Worm (Caenorhabditis elegans): Measurements from ENCODE around the gene F10E9.7.

Gene F10E9.7

DNA sequence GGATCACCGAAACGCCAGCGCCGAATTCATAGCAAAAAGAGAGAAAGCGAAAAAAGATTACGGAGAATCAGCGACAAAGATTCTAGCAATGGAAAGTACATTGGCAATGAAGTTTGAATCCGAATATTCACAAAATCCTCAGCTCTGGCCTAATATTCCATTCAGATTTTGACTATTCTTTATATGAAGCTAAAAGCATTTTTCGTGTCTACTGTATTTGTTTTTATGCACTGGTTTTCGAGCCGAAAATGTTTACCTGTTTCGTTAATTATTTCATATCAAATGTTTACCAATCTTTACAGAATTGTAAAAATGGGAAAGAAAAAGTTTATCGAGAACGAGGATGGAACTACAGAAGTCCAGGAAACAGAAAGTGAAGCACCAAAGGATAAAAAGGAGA lies 997 bp upstream of the F10E9.7 start, which contains the start of gene F10E9.4:
TSS of gene F10E9.4 (plus strand) at position 301 of the 400 bp plus-strand sequence.
- no peak for TF ChIP-seq zip-5 (tag; optimal IDR thresholded peaks at IDR 0.05)

ce11 chrIII:8305816-8306215 lies 1.4 kb downstream of the F10E9.7 start:
- TF ChIP-seq lim-6 (tag; optimal IDR thresholded peaks at IDR 0.05) (no peak), tbx-2 (tag; optimal IDR thresholded peaks at IDR 0.05) (no peak), pha-2 (tag; optimal IDR thresholded peaks at IDR 0.05) (no peak), odd-2 (tag; optimal IDR thresholded peaks at IDR 0.05) (no peak), pros-1 (tag; optimal IDR thresholded peaks at IDR 0.05) (no peak), pag-3 (tag; optimal IDR thresholded peaks at IDR 0.05; ENCODE audit: borderline replicate concordance) (no peak), hlh-13 (GFP tag; optimal IDR thresholded peaks at IDR 0.05) (no peak), pat-9 (tag; optimal IDR thresholded peaks at IDR 0.05) (no peak), eyg-1 (tag; optimal IDR thresholded peaks at IDR 0.05) (no peak), ceh-6 (GFP tag; optimal IDR thresholded peaks at IDR 0.05) (no peak), fkh-10 (GFP tag; optimal IDR thresholded peaks at IDR 0.05) (no peak)

ce11 chrIII:8305304-8305703 lies 1.9 kb downstream of the F10E9.7 start:
- TF ChIP-seq lim-6 (tag; optimal IDR thresholded peaks at IDR 0.05) (no peak), madf-2 (tag; optimal IDR thresholded peaks at IDR 0.05) (no peak)

DNA sequence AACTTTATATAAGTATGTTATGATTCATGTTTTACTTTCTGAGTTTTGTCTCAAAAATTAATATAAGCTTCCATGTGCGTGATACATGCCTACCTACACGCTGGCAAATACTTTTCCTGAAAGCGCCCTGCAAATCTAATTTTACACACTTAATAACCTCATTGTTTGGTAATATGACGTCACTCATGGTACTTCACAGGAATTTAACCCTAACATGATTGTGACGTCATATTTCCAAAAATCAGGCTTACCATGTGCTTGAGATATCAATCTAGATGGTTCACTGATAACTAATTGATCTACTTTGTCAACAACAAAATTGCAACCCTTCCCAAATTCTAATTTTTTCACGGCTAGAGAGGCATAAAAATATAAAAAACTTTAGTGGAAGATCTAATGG lies 3.8 kb downstream of the F10E9.7 start:
- TF ChIP-seq ceh-14 (tag; optimal IDR thresholded peaks at IDR 0.05) (no peak), K02D7.2 (tag; optimal IDR thresholded peaks at IDR 0.05) (no peak), gmeb-2 (tag; optimal IDR thresholded peaks at IDR 0.05) (no peak), ahr-1 (tag; optimal IDR thresholded peaks at IDR 0.05) (no peak), pqm-1 (tag; optimal IDR thresholded peaks at IDR 0.05) (no peak), hlh-8 (tag; optimal IDR thresholded peaks at IDR 0.05) (no peak), pag-3 (tag; optimal IDR thresholded peaks at IDR 0.05; ENCODE audit: borderline replicate concordance) (no peak), ceh-2 (tag; optimal IDR thresholded peaks at IDR 0.05) (no peak)

DNA sequence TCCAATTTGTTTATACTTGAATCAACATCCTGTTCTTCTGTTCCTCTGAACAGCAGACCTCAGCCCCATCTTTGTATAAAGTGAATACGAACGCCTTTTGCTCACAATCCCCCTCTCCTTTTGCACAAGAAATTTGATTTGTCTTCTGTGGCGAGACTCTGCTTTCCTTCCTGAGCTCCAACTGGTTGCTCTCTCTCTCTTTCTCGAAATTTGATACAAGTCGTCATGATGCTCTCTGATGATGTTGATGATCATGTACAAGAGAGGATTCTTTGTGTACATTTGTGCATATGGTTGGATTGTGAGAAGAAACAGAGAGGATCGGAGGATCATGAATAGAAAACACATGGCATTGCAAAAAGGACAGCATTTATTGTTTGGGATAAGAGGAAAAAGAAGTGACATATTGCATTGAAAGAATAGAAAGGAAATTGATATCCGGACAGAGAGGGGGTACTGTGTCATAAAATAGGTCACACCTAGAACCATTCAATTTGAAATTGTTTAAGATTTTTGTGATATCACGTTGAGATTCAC lies 6.3 kb downstream of the F10E9.7 start:
- TF ChIP-seq syd-9 (tag; optimal IDR thresholded peaks at IDR 0.05) (no peak), unc-42 (tag; optimal IDR thresholded peaks at IDR 0.05) (peak; percentile 22), madf-2 (tag; optimal IDR thresholded peaks at IDR 0.05) (no peak), ceh-34 (tag; optimal IDR thresholded peaks at IDR 0.05) (peak; percentile 82), hlh-8 (tag; optimal IDR thresholded peaks at IDR 0.05) (peak; percentile 3), tbx-7 (tag; optimal IDR thresholded peaks at IDR 0.05) (no peak)

ce11 chrIII:8299734-8300133 lies 7.5 kb downstream of the F10E9.7 start:
- TF ChIP-seq K09A11.1 (tag; optimal IDR thresholded peaks at IDR 0.05; ENCODE audit: insufficient read depth) = no peak
- no peak for TF ChIP-seq hlh-13 (GFP tag; optimal IDR thresholded peaks at IDR 0.05)
- no peak for TF ChIP-seq ceh-34 (tag; optimal IDR thresholded peaks at IDR 0.05)
- TF ChIP-seq elt-2 (tag; optimal IDR thresholded peaks at IDR 0.05) = peak; percentile 82

DNA sequence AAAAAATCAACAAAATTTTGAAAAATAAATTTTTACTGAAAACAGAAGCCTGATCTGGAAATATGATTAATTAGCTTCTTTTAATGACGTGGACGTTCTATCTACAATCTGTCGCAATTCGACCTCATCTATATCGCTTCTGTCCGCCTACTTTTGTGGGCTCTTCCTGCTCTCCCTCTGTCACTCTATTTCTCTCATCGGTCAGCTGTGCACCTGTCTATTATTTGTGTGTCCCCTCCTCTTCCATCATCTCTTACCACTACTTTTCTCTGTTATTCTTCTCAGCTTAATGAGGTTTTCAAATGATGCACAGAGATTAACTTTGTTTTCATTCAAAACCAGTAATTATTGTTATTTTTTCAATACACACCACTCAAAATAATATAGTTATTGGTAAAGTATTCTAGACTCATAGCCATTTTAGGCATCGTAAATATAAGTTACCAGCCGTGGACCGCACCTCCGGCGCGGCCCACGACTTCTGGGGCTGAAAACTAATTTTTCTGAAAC lies 8.1 kb downstream of the F10E9.7 start:
- TF ChIP-seq F13H6.1 (tag; optimal IDR thresholded peaks at IDR 0.05) (no peak), ceh-22 (tag; optimal IDR thresholded peaks at IDR 0.05) (no peak), unc-42 (tag; optimal IDR thresholded peaks at IDR 0.05) (peak; percentile 29), unc-55 (GFP tag; optimal IDR thresholded peaks at IDR 0.05) (no peak)
